Fruit fly (Drosophila melanogaster) Kc167 (cell line): ENCODE data around the gene Rpp14a.

Source experiments
- Myc ChIP-seq: fragments of >200 bp; optimal IDR thresholded peaks from 2 replicates; lab custom pipeline; 2017; ENCODE audit warnings: missing external identifiers
- Sin3A ChIP-seq: fragments of >200 bp; optimal IDR thresholded peaks from 2 replicates; lab custom pipeline; 2018; ENCODE audit warnings: missing external identifiers
- h ChIP-seq: fragments of >200 bp; optimal IDR thresholded peaks from 3 replicates; lab custom pipeline; 2018; ENCODE audit warnings: missing external identifiers
- insv ChIP-seq: fragments of >200 bp; optimal IDR thresholded peaks from 3 replicates; lab custom pipeline; 2018; ENCODE audit warnings: missing external identifiers
- psq ChIP-seq: fragments of >200 bp; optimal IDR thresholded peaks from 2 replicates; lab custom pipeline; 2017; ENCODE audit warnings: missing external identifiers

- TF ChIP-seq Sin3A (no peak), psq (no peak), insv (lab: Kevin White, UChicago) (no peak), Myc (lab: Kevin White, UChicago) (no peak), h (no peak)
Observed at dm6 chr3R:30050448-30050847, 6.2 kb upstream of the Rpp14a start.
